Worm (Caenorhabditis elegans) whole organism, mixed stage, embryonic: Measurements from ENCODE around the gene pmk-2.

Experiments
- M03D4.4 ChIP-seq: sonication (generic microtip); optimal IDR thresholded peaks from 2 replicates; lab custom pipeline; 2017; ENCODE audit warnings: mild to moderate bottlenecking, missing genetic modification characterization, missing compliant biosample characterization
- bed-3 ChIP-seq: fragments of 200-800 bp; sonication (Bioruptor generic); optimal IDR thresholded peaks from 3 replicates; lab custom pipeline; 2018; ENCODE audit warnings: mild to moderate bottlenecking, missing genetic modification characterization, moderate library complexity, missing compliant biosample characterization
- blmp-1 ChIP-seq: fragments of 150-350 bp; optimal IDR thresholded peaks from 2 replicates; lab custom pipeline; 2014; ENCODE audit warnings: missing biosample characterization, missing genetic modification characterization
- ceh-39 ChIP-seq: fragments of 150-350 bp; optimal IDR thresholded peaks from 2 replicates; lab custom pipeline; 2014; ENCODE audit warnings: missing biosample characterization, missing genetic modification characterization
- ceh-43 ChIP-seq: fragments of 200-800 bp; sonication (Bioruptor generic); optimal IDR thresholded peaks from 2 replicates; lab custom pipeline; 2018; ENCODE audit warnings: mild to moderate bottlenecking, missing genetic modification characterization, moderate library complexity, missing compliant biosample characterization
- ceh-83 ChIP-seq: fragments of 200-800 bp; sonication (Bioruptor generic); optimal IDR thresholded peaks from 2 replicates; lab custom pipeline; 2018; ENCODE audit warnings: mild to moderate bottlenecking, missing genetic modification characterization, missing compliant biosample characterization
- ces-1 ChIP-seq: fragments of 150-350 bp; optimal IDR thresholded peaks from 2 replicates; lab custom pipeline; 2014; ENCODE audit warnings: missing biosample characterization, missing genetic modification reagents, missing genetic modification characterization
- drap-1 ChIP-seq: fragments of 200-800 bp; sonication (Bioruptor generic); optimal IDR thresholded peaks from 3 replicates; lab custom pipeline; 2018; ENCODE audit warnings: mild to moderate bottlenecking, missing genetic modification characterization, missing compliant biosample characterization
- elt-1 ChIP-seq: sonication (generic microtip); optimal IDR thresholded peaks from 2 replicates; lab custom pipeline; 2017; ENCODE audit warnings: missing genetic modification characterization, mild to moderate bottlenecking, missing compliant biosample characterization, antibody characterized with exemption, moderate library complexity, borderline replicate concordance; ENCODE audit not compliant: insufficient read depth
- elt-3 ChIP-seq: fragments of 150-350 bp; optimal IDR thresholded peaks from 2 replicates; lab custom pipeline; 2014; ENCODE audit warnings: missing biosample characterization, missing genetic modification characterization
- flh-1 ChIP-seq: fragments of 200-800 bp; sonication (Bioruptor generic); optimal IDR thresholded peaks from 2 replicates; lab custom pipeline; 2018; ENCODE audit warnings: mild to moderate bottlenecking, missing genetic modification characterization, moderate library complexity, missing compliant biosample characterization
- ham-2 ChIP-seq: fragments of 200-800 bp; sonication (Bioruptor generic); optimal IDR thresholded peaks from 2 replicates; lab custom pipeline; 2018; ENCODE audit warnings: mild to moderate bottlenecking, missing genetic modification characterization, missing compliant biosample characterization
- lin-13 ChIP-seq: fragments of 150-350 bp; optimal IDR thresholded peaks from 2 replicates; lab custom pipeline; 2014; ENCODE audit warnings: missing biosample characterization, missing genetic modification characterization
- lin-32 ChIP-seq: fragments of 200-800 bp; sonication (Bioruptor generic); optimal IDR thresholded peaks from 2 replicates; lab custom pipeline; 2018; ENCODE audit warnings: mild to moderate bottlenecking, missing genetic modification characterization, missing compliant biosample characterization
- lsy-2 ChIP-seq: fragments of 150-350 bp; optimal IDR thresholded peaks from 2 replicates; lab custom pipeline; 2014; ENCODE audit warnings: missing biosample characterization, missing genetic modification characterization
- mab-5 ChIP-seq: fragments of 150-350 bp; optimal IDR thresholded peaks from 2 replicates; lab custom pipeline; 2014; ENCODE audit warnings: missing biosample characterization, missing genetic modification characterization
- mls-2 ChIP-seq: sonication (generic microtip); optimal IDR thresholded peaks from 2 replicates; lab custom pipeline; 2016; ENCODE audit warnings: mild to moderate bottlenecking, missing genetic modification characterization, moderate library complexity, missing compliant biosample characterization
- nhr-12 ChIP-seq: fragments of 150-350 bp; optimal IDR thresholded peaks from 2 replicates; lab custom pipeline; 2014; ENCODE audit warnings: missing biosample characterization, missing genetic modification characterization
- nhr-2 ChIP-seq: fragments of 150-350 bp; optimal IDR thresholded peaks from 2 replicates; lab custom pipeline; 2014; ENCODE audit warnings: missing biosample characterization, missing genetic modification characterization
- nhr-237 ChIP-seq: fragments of 150-350 bp; optimal IDR thresholded peaks from 2 replicates; lab custom pipeline; 2014; ENCODE audit warnings: missing biosample characterization, missing genetic modification characterization
- nhr-28 ChIP-seq: fragments of 150-350 bp; optimal IDR thresholded peaks from 2 replicates; lab custom pipeline; 2014; ENCODE audit warnings: missing biosample characterization, missing genetic modification characterization
- sem-2 ChIP-seq: fragments of 200-800 bp; sonication (Bioruptor generic); optimal IDR thresholded peaks from 2 replicates; lab custom pipeline; 2018; ENCODE audit warnings: mild to moderate bottlenecking, missing genetic modification characterization, missing compliant biosample characterization
- snpc-4 ChIP-seq: fragments of 150-350 bp; optimal IDR thresholded peaks from 2 replicates; lab custom pipeline; 2014; ENCODE audit warnings: missing biosample characterization, missing genetic modification characterization
- sptf-1 ChIP-seq: sonication (generic microtip); optimal IDR thresholded peaks from 2 replicates; lab custom pipeline; 2017; ENCODE audit warnings: mild to moderate bottlenecking, missing genetic modification characterization, moderate library complexity, missing compliant biosample characterization
- tbx-8 ChIP-seq: fragments of 200-800 bp; sonication (Bioruptor generic); optimal IDR thresholded peaks from 2 replicates; lab custom pipeline; 2018; ENCODE audit warnings: mild to moderate bottlenecking, missing genetic modification characterization, moderate library complexity, missing compliant biosample characterization
- unc-120 ChIP-seq: sonication (generic microtip); optimal IDR thresholded peaks from 2 replicates; lab custom pipeline; 2017; ENCODE audit warnings: missing genetic modification characterization, missing compliant biosample characterization; ENCODE audit not compliant: poor library complexity, severe bottlenecking
- unc-39 ChIP-seq: fragments of 150-350 bp; optimal IDR thresholded peaks from 2 replicates; lab custom pipeline; 2014; ENCODE audit warnings: missing biosample characterization, missing genetic modification characterization
- zip-8 ChIP-seq: fragments of 150-350 bp; optimal IDR thresholded peaks from 2 replicates; lab custom pipeline; 2014; ENCODE audit warnings: missing biosample characterization, missing genetic modification characterization
- ztf-11 ChIP-seq: fragments of 150-350 bp; optimal IDR thresholded peaks from 2 replicates; lab custom pipeline; 2014; ENCODE audit warnings: missing biosample characterization, missing genetic modification characterization

The pmk-2 gene

ce11 chrIV:8107502-8107901, 35.8 kb upstream of the pmk-2 start, which contains the start of gene rabs-5:
rabs-5 (minus strand) TSS chrIV:8107602.
- TF ChIP-seq ces-1: peak; percentile 11
- no peak for TF ChIP-seq sem-2 (GFP tag; lab: Kevin White, UChicago)

- peak; percentile 67 for TF ChIP-seq unc-120 (tag; lab: Kevin White, UChicago)
- TF ChIP-seq snpc-4 (tag; lab: Kevin White, UChicago): no peak
- TF ChIP-seq blmp-1 (tag; lab: Kevin White, UChicago): peak; percentile 2
- TF ChIP-seq lin-32 (GFP tag; lab: Kevin White, UChicago): peak; percentile 65
Measured at ce11 chrIV:8112187-8112586, 31.1 kb upstream of the pmk-2 start, which contains the start of gene Y42H9AR.4. Y42H9AR.4 (minus strand) TSS chrIV:8112218.

- peak; percentile 31 for TF ChIP-seq ces-1
- TF ChIP-seq bed-3 (GFP tag; lab: Kevin White, UChicago): no peak
Measured at ce11 chrIV:8112646-8113045, 30.7 kb upstream of the pmk-2 start.

- no peak for TF ChIP-seq elt-1 (tag; lab: Kevin White, UChicago)
- TF ChIP-seq lin-13 (tag; lab: Kevin White, UChicago): no peak
- TF ChIP-seq ham-2: no peak
- no peak for TF ChIP-seq nhr-28 (tag; lab: Kevin White, UChicago)
- TF ChIP-seq nhr-12 (tag; lab: Kevin White, UChicago): no peak
- TF ChIP-seq ceh-83 (GFP tag; lab: Kevin White, UChicago): no peak
- peak; percentile 67 for TF ChIP-seq ces-1
- no peak for TF ChIP-seq mab-5 (tag; lab: Kevin White, UChicago)
- TF ChIP-seq sem-2 (GFP tag; lab: Kevin White, UChicago): no peak
- TF ChIP-seq sptf-1 (tag; lab: Kevin White, UChicago): no peak
- no peak for TF ChIP-seq ceh-43 (GFP tag; lab: Kevin White, UChicago)
- TF ChIP-seq lsy-2: peak; percentile 48
- TF ChIP-seq bed-3 (GFP tag; lab: Kevin White, UChicago): no peak
- no peak for TF ChIP-seq snpc-4 (tag; lab: Kevin White, UChicago)
Measured at ce11 chrIV:8113161-8113560, 30.1 kb upstream of the pmk-2 start, which contains the start of gene Y42H9AR.1. Y42H9AR.1 (plus strand) TSS chrIV:8113393.

ce11 chrIV:8114535-8114934, 28.8 kb upstream of the pmk-2 start:
- no peak for TF ChIP-seq ztf-11
- TF ChIP-seq ces-1: no peak
- no peak for TF ChIP-seq ceh-43 (GFP tag; lab: Kevin White, UChicago)
- TF ChIP-seq sptf-1 (tag; lab: Kevin White, UChicago): no peak
- no peak for TF ChIP-seq nhr-237 (tag; lab: Kevin White, UChicago)
- no peak for TF ChIP-seq lsy-2
- no peak for TF ChIP-seq nhr-28 (tag; lab: Kevin White, UChicago)

- TF ChIP-seq bed-3 (GFP tag; lab: Kevin White, UChicago): no peak
- no peak for TF ChIP-seq drap-1
- TF ChIP-seq ceh-43 (GFP tag; lab: Kevin White, UChicago): no peak
- TF ChIP-seq zip-8 (tag; lab: Kevin White, UChicago): no peak
- TF ChIP-seq elt-3 (tag; lab: Kevin White, UChicago): no peak
- no peak for TF ChIP-seq blmp-1 (tag; lab: Kevin White, UChicago)
- TF ChIP-seq flh-1 (GFP tag; lab: Kevin White, UChicago): no peak
- TF ChIP-seq ceh-39: no peak
- no peak for TF ChIP-seq tbx-8 (GFP tag; lab: Kevin White, UChicago)
- no peak for TF ChIP-seq mls-2
- no peak for TF ChIP-seq lsy-2
- no peak for TF ChIP-seq unc-120 (tag; lab: Kevin White, UChicago)
- no peak for TF ChIP-seq ztf-11
- TF ChIP-seq unc-39 (tag; lab: Kevin White, UChicago): no peak
Measured at ce11 chrIV:8115462-8115861, 27.8 kb upstream of the pmk-2 start, which contains the start of gene irld-8. irld-8 (plus strand) TSS chrIV:8115762.

- no peak for TF ChIP-seq tbx-8 (GFP tag; lab: Kevin White, UChicago)
- TF ChIP-seq M03D4.4 (tag; lab: Kevin White, UChicago): no peak
- no peak for TF ChIP-seq nhr-2 (tag; lab: Kevin White, UChicago)
- no peak for TF ChIP-seq lin-13 (tag; lab: Kevin White, UChicago)
- TF ChIP-seq ces-1: no peak
- TF ChIP-seq nhr-28 (tag; lab: Kevin White, UChicago): no peak
- no peak for TF ChIP-seq snpc-4 (tag; lab: Kevin White, UChicago)
- no peak for TF ChIP-seq bed-3 (GFP tag; lab: Kevin White, UChicago)
- TF ChIP-seq sptf-1 (tag; lab: Kevin White, UChicago): no peak
- TF ChIP-seq unc-120 (tag; lab: Kevin White, UChicago): no peak
- TF ChIP-seq nhr-12 (tag; lab: Kevin White, UChicago): no peak
- TF ChIP-seq ceh-39: no peak
- no peak for TF ChIP-seq sem-2 (GFP tag; lab: Kevin White, UChicago)
- no peak for TF ChIP-seq lin-32 (GFP tag; lab: Kevin White, UChicago)
Measured at ce11 chrIV:8118790-8119189, 24.5 kb upstream of the pmk-2 start, which contains the start of gene F42G8.8. F42G8.8 (plus strand) TSS chrIV:8119090.
